Worm (Caenorhabditis elegans): Measurements from ENCODE around the gene nas-1.

- TF ChIP-seq hmg-4 (GFP tag; optimal IDR thresholded peaks at IDR 0.05): no peak
- TF ChIP-seq hmbx-1 (tag; optimal IDR thresholded peaks at IDR 0.05): no peak
- TF ChIP-seq ama-1 (optimal IDR thresholded peaks at IDR 0.05): no peak
- no peak for TF ChIP-seq sea-1 (GFP tag; conservative IDR thresholded peaks at IDR 0.05)
- TF ChIP-seq B0310.2 (tag; optimal IDR thresholded peaks at IDR 0.05): no peak
- TF ChIP-seq F13C5.2 (tag; optimal IDR thresholded peaks at IDR 0.05): no peak
- TF ChIP-seq scrt-1 (GFP tag; IDR thresholded peaks at IDR 0.05): no peak
- TF ChIP-seq tbx-11 (GFP tag; IDR thresholded peaks at IDR 0.05): no peak
- TF ChIP-seq ets-7 (tag; optimal IDR thresholded peaks at IDR 0.05): no peak
- no peak for TF ChIP-seq flt-1 (GFP tag; IDR thresholded peaks at IDR 0.05)
- TF ChIP-seq pes-1 (GFP tag; IDR thresholded peaks at IDR 0.05): no peak
Observed at ce11 chrIII:13418975-13419374, 13.4 kb downstream of the nas-1 start.
